Fruit fly (Drosophila melanogaster): ENCODE results near the gene Tom.

The Tom gene

dm6 chr3L:14984521-14985150 lies 15.5 kb downstream of the Tom start, which contains the start of gene mnd:
TSS of gene mnd (plus strand) at chr3L:14985100.
- TF ChIP-seq CTCF (optimal IDR thresholded peaks at IDR 0.05) (no peak), CG8478 (optimal IDR thresholded peaks at IDR 0.05) (no peak)

dm6 chr3L:14986340-14986916 lies 17.3 kb downstream of the Tom start:
- TF ChIP-seq CG8478 (optimal IDR thresholded peaks at IDR 0.05) (no peak), CTCF (optimal IDR thresholded peaks at IDR 0.05) (no peak)

dm6 chr3L:14986984-14987896 lies 18.1 kb downstream of the Tom start:
- no peak for TF ChIP-seq CTCF (optimal IDR thresholded peaks at IDR 0.05)
- TF ChIP-seq CG8478 (optimal IDR thresholded peaks at IDR 0.05) = no peak

- TF ChIP-seq CG8478 (optimal IDR thresholded peaks at IDR 0.05) (no peak), CTCF (optimal IDR thresholded peaks at IDR 0.05) (no peak)
Measured at dm6 chr3L:14988231-14988630, 19.1 kb downstream of the Tom start.

- TF ChIP-seq CG8478 (optimal IDR thresholded peaks at IDR 0.05) (no peak), CTCF (optimal IDR thresholded peaks at IDR 0.05) (no peak)
Measured at dm6 chr3L:14989879-14990278, 20.7 kb downstream of the Tom start.

- TF ChIP-seq CG8478 (optimal IDR thresholded peaks at IDR 0.05) (no peak), CTCF (optimal IDR thresholded peaks at IDR 0.05) (no peak)
Measured at dm6 chr3L:14992025-14992424, 22.9 kb downstream of the Tom start, which contains the start of gene Zip71B. TSS of gene Zip71B (plus strand) at chr3L:14992289.

- TF ChIP-seq CG8478 (optimal IDR thresholded peaks at IDR 0.05) (no peak), CTCF (optimal IDR thresholded peaks at IDR 0.05) (no peak)
Measured at dm6 chr3L:14992807-14993206, 23.7 kb downstream of the Tom start.

- TF ChIP-seq CG8478 (optimal IDR thresholded peaks at IDR 0.05) = no peak
- no peak for TF ChIP-seq CTCF (optimal IDR thresholded peaks at IDR 0.05)
Measured at dm6 chr3L:14999284-15000019, 30.3 kb downstream of the Tom start, which contains the start of the genes mRpL39 and Prosbeta2. TSS of gene mRpL39 (minus strand) at chr3L:14999666. TSS of gene Prosbeta2 (plus strand) at chr3L:14999951.

dm6 chr3L:15005085-15005484 lies 35.9 kb downstream of the Tom start:
- TF ChIP-seq CG8478 (optimal IDR thresholded peaks at IDR 0.05) (no peak), CTCF (optimal IDR thresholded peaks at IDR 0.05) (no peak)

- no peak for TF ChIP-seq CG8478 (optimal IDR thresholded peaks at IDR 0.05)
- TF ChIP-seq CTCF (optimal IDR thresholded peaks at IDR 0.05) = no peak
Measured at dm6 chr3L:15005774-15006173, 36.6 kb downstream of the Tom start.

dm6 chr3L:15006825-15007224 lies 37.7 kb downstream of the Tom start:
- TF ChIP-seq CG8478 (optimal IDR thresholded peaks at IDR 0.05) = no peak
- TF ChIP-seq CTCF (optimal IDR thresholded peaks at IDR 0.05) = no peak

dm6 chr3L:15007271-15007948 lies 38.3 kb downstream of the Tom start:
- no peak for TF ChIP-seq CTCF (optimal IDR thresholded peaks at IDR 0.05)
- no peak for TF ChIP-seq CG8478 (optimal IDR thresholded peaks at IDR 0.05)

- TF ChIP-seq CG8478 (optimal IDR thresholded peaks at IDR 0.05) (no peak), CTCF (optimal IDR thresholded peaks at IDR 0.05) (no peak)
Measured at dm6 chr3L:15009681-15010080, 40.5 kb downstream of the Tom start.

dm6 chr3L:15010601-15011000 lies 41.5 kb downstream of the Tom start:
- TF ChIP-seq CG8478 (optimal IDR thresholded peaks at IDR 0.05) (no peak), CTCF (optimal IDR thresholded peaks at IDR 0.05) (no peak)
